Fruit fly (Drosophila melanogaster) S2 (cell line): ENCODE data around the gene CG9662.

Experiments used
- CG8478 ChIP-seq: fragments of >200 bp; optimal IDR thresholded peaks from 2 replicates; lab custom pipeline; 2018
- CTCF ChIP-seq, 2 experiments: fragments of >200 bp; optimal IDR thresholded peaks; 2 replicates each; lab custom pipeline; 2018

CG9662 gene

dm6 chr2L:3370920-3371319 is 5.6 kb downstream of the CG9662 start:
- TF ChIP-seq CG8478 (lab: Kevin White, UChicago) = no peak
- no peak for TF ChIP-seq CTCF (optimal IDR thresholded peaks at IDR 0.05; lab: Kevin White, UChicago)

- TF ChIP-seq CG8478 (lab: Kevin White, UChicago) (no peak), CTCF (optimal IDR thresholded peaks at IDR 0.05; lab: Kevin White, UChicago) (no peak)
Measured at dm6 chr2L:3369822-3370221, 6.7 kb downstream of the CG9662 start.

dm6 chr2L:3369083-3369653 is 7.4 kb downstream of the CG9662 start:
- no peak for TF ChIP-seq CTCF (optimal IDR thresholded peaks at IDR 0.05; lab: Kevin White, UChicago)
- no peak for TF ChIP-seq CG8478 (lab: Kevin White, UChicago)

dm6 chr2L:3368425-3368824 is 8.1 kb downstream of the CG9662 start:
- TF ChIP-seq CTCF (optimal IDR thresholded peaks at IDR 0.05; lab: Kevin White, UChicago) (no peak), CG8478 (lab: Kevin White, UChicago) (no peak)

- no peak for TF ChIP-seq CTCF (optimal IDR thresholded peaks at IDR 0.05; lab: Kevin White, UChicago)
- no peak for TF ChIP-seq CG8478 (lab: Kevin White, UChicago)
Measured at dm6 chr2L:3366043-3366679, 10.4 kb downstream of the CG9662 start.

- TF ChIP-seq CTCF (optimal IDR thresholded peaks at IDR 0.05; lab: Kevin White, UChicago) (no peak), CG8478 (lab: Kevin White, UChicago) (no peak)
Measured at dm6 chr2L:3361821-3362220, 14.7 kb downstream of the CG9662 start.

- TF ChIP-seq CG8478 (lab: Kevin White, UChicago) = no peak
- TF ChIP-seq CTCF (optimal IDR thresholded peaks at IDR 0.05; lab: Kevin White, UChicago) = no peak
Measured at dm6 chr2L:3356790-3357696, 19.5 kb downstream of the CG9662 start, which contains the start of gene CG8838. Gene CG8838, plus strand, starts transcription at chr2L:3357646.

- TF ChIP-seq CG8478 (lab: Kevin White, UChicago) (no peak), CTCF (optimal IDR thresholded peaks at IDR 0.05; lab: Kevin White, UChicago) (no peak)
Measured at dm6 chr2L:3356193-3356645, 20.3 kb downstream of the CG9662 start.

- no peak for TF ChIP-seq CTCF (optimal IDR thresholded peaks at IDR 0.05; lab: Kevin White, UChicago)
- TF ChIP-seq CG8478 (lab: Kevin White, UChicago) = no peak
Measured at dm6 chr2L:3355791-3356190, 20.7 kb downstream of the CG9662 start.

dm6 chr2L:3354642-3355380 is 21.7 kb downstream of the CG9662 start, which contains the start of gene E23:
Gene E23, minus strand, starts transcription at chr2L:3354829.
- TF ChIP-seq CG8478 (lab: Kevin White, UChicago) = no peak
- TF ChIP-seq CTCF (optimal IDR thresholded peaks at IDR 0.05; lab: Kevin White, UChicago) = no peak

- TF ChIP-seq CG8478 (lab: Kevin White, UChicago) (no peak), CTCF (optimal IDR thresholded peaks at IDR 0.05; lab: Kevin White, UChicago) (no peak)
Measured at dm6 chr2L:3353791-3354190, 22.7 kb downstream of the CG9662 start.

dm6 chr2L:3352927-3353326 is 23.6 kb downstream of the CG9662 start:
- TF ChIP-seq CG8478 (lab: Kevin White, UChicago) = no peak
- TF ChIP-seq CTCF (optimal IDR thresholded peaks at IDR 0.05; lab: Kevin White, UChicago) = no peak

dm6 chr2L:3351575-3352219 is 24.8 kb downstream of the CG9662 start:
- no peak for TF ChIP-seq CTCF (optimal IDR thresholded peaks at IDR 0.05; lab: Kevin White, UChicago)
- no peak for TF ChIP-seq CG8478 (lab: Kevin White, UChicago)
